Worm (Caenorhabditis elegans) whole organism, L1 larva: ENCODE measurements around the gene fbxa-104.

Source experiments
- C04F5.9 ChIP-seq: sonication (generic microtip); optimal IDR thresholded peaks from 2 replicates; lab custom pipeline; 2016; ENCODE audit warnings: missing genetic modification characterization, missing compliant biosample characterization
- C16A3.4 ChIP-seq: fragments of 150-350 bp; optimal IDR thresholded peaks from 2 replicates; lab custom pipeline; 2014; ENCODE audit warnings: missing biosample characterization, missing genetic modification characterization
- C34B4.2 ChIP-seq: sonication (generic microtip); optimal IDR thresholded peaks from 2 replicates; lab custom pipeline; 2017; ENCODE audit warnings: mild to moderate bottlenecking, missing genetic modification characterization, missing compliant biosample characterization
- Y116A8C.19 ChIP-seq: sonication (generic microtip); optimal IDR thresholded peaks from 2 replicates; lab custom pipeline; 2016; ENCODE audit warnings: missing compliant biosample characterization, missing genetic modification characterization, borderline replicate concordance
- aha-1 ChIP-seq: fragments of 150-350 bp; optimal IDR thresholded peaks from 2 replicates; lab custom pipeline; 2014; ENCODE audit warnings: missing biosample characterization, missing genetic modification characterization
- aly-2 ChIP-seq: fragments of 150-350 bp; optimal IDR thresholded peaks from 2 replicates; lab custom pipeline; 2014; ENCODE audit warnings: missing biosample characterization, missing genetic modification characterization
- blmp-1 ChIP-seq: fragments of 150-350 bp; optimal IDR thresholded peaks from 2 replicates; lab custom pipeline; 2014; ENCODE audit warnings: missing biosample characterization, missing genetic modification characterization
- ceh-8 ChIP-seq: fragments of 200-800 bp; sonication (Bioruptor generic); optimal IDR thresholded peaks from 2 replicates; lab custom pipeline; 2018; ENCODE audit warnings: mild to moderate bottlenecking, missing genetic modification characterization, moderate library complexity, missing compliant biosample characterization
- ces-1 ChIP-seq: fragments of 150-350 bp; optimal IDR thresholded peaks from 2 replicates; lab custom pipeline; 2014; ENCODE audit warnings: missing biosample characterization, missing genetic modification reagents, missing genetic modification characterization
- efl-1 ChIP-seq, 4 experiments: fragments of 150-350 bp; optimal IDR thresholded peaks in 3 of 4; peaks in 1 of 4; 1 replicate in 1 of 4; 2 replicates in 3 of 4; lab custom pipeline; 2014; ENCODE audit warnings: missing biosample characterization in 2 of 4, missing genetic modification characterization in 2 of 4, missing genetic modification reagents in 2 of 4
- egl-27 ChIP-seq, 2 experiments: fragments of 150-350 bp in 1 of 2; sonication (generic microtip); optimal IDR thresholded peaks; 3 replicates each; lab custom pipeline; 2017 to 2018; ENCODE audit warnings: missing biosample characterization in 2 of 2, missing genetic modification characterization in 2 of 2, missing genetic modification reagents in 2 of 2
- elt-2 ChIP-seq: sonication (generic microtip); optimal IDR thresholded peaks from 2 replicates; lab custom pipeline; 2016; ENCODE audit warnings: missing genetic modification characterization, mild to moderate bottlenecking, inconsistent platforms, missing compliant biosample characterization, missing genetic modification reagents
- fkh-10 ChIP-seq: sonication (generic microtip); optimal IDR thresholded peaks from 2 replicates; lab custom pipeline; 2017; ENCODE audit warnings: missing biosample characterization, missing genetic modification reagents, missing genetic modification characterization
- fkh-8 ChIP-seq: sonication (generic microtip); optimal IDR thresholded peaks from 2 replicates; lab custom pipeline; 2016; ENCODE audit warnings: mild to moderate bottlenecking, missing genetic modification characterization, missing compliant biosample characterization
- fos-1 ChIP-seq: fragments of 150-350 bp; optimal IDR thresholded peaks from 2 replicates; lab custom pipeline; 2014; ENCODE audit warnings: missing biosample characterization, missing genetic modification characterization
- grh-1 ChIP-seq: fragments of 200-800 bp; sonication (Bioruptor generic); IDR thresholded peaks from 2 replicates; pipeline ENCODE4 v1.3.6; 2022; ENCODE audit warnings: missing genetic modification reagents, missing genetic modification characterization, missing compliant biosample characterization
- hpl-2 ChIP-seq: fragments of 150-350 bp; optimal IDR thresholded peaks from 2 replicates; lab custom pipeline; 2014; ENCODE audit warnings: missing biosample characterization, missing genetic modification reagents, missing genetic modification characterization
- mab-9 ChIP-seq: fragments of 200-800 bp; sonication (Bioruptor generic); IDR thresholded peaks from 2 replicates; pipeline ENCODE4 v1.3.6; 2022; ENCODE audit warnings: missing genetic modification reagents, missing genetic modification characterization, missing compliant biosample characterization
- mef-2 ChIP-seq: fragments of 150-350 bp; optimal IDR thresholded peaks from 2 replicates; lab custom pipeline; 2014; ENCODE audit warnings: missing biosample characterization, missing genetic modification characterization
- nhr-11 ChIP-seq: fragments of 150-350 bp; optimal IDR thresholded peaks from 2 replicates; lab custom pipeline; 2014; ENCODE audit warnings: missing biosample characterization, missing genetic modification characterization
- nhr-19 ChIP-seq: fragments of 200-800 bp; sonication (Bioruptor generic); conservative IDR thresholded peaks from 2 replicates; pipeline ENCODE4 v1.3.6; 2022; ENCODE audit warnings: missing genetic modification characterization, missing compliant biosample characterization
- nhr-20 ChIP-seq: sonication (generic microtip); optimal IDR thresholded peaks from 2 replicates; lab custom pipeline; 2016; ENCODE audit warnings: mild to moderate bottlenecking, missing genetic modification characterization, missing compliant biosample characterization
- nhr-237 ChIP-seq: fragments of 150-350 bp; optimal IDR thresholded peaks from 2 replicates; lab custom pipeline; 2014; ENCODE audit warnings: missing biosample characterization, missing genetic modification characterization
- nhr-47 ChIP-seq: sonication (generic microtip); optimal IDR thresholded peaks from 2 replicates; lab custom pipeline; 2016; ENCODE audit warnings: mild to moderate bottlenecking, missing genetic modification characterization, moderate library complexity, missing compliant biosample characterization
- nhr-71 ChIP-seq: sonication (generic microtip); optimal IDR thresholded peaks from 2 replicates; lab custom pipeline; 2016; ENCODE audit warnings: mild to moderate bottlenecking, missing genetic modification characterization, moderate library complexity, missing compliant biosample characterization
- nhr-84 ChIP-seq: sonication (generic microtip); optimal IDR thresholded peaks from 2 replicates; lab custom pipeline; 2017; ENCODE audit warnings: missing biosample characterization, missing genetic modification characterization
- nhr-85 ChIP-seq: sonication (generic microtip); peaks from one replicate; lab custom pipeline; 2016; ENCODE audit warnings: missing genetic modification characterization, inconsistent platforms, missing compliant biosample characterization
- nhr-90 ChIP-seq: sonication (generic microtip); optimal IDR thresholded peaks from 2 replicates; lab custom pipeline; 2016; ENCODE audit warnings: mild to moderate bottlenecking, missing genetic modification characterization, missing compliant biosample characterization; ENCODE audit not compliant: poor library complexity
- pag-3 ChIP-seq: sonication (generic microtip); optimal IDR thresholded peaks from 2 replicates; lab custom pipeline; 2017; ENCODE audit warnings: missing genetic modification characterization, mild to moderate bottlenecking, missing compliant biosample characterization, antibody characterized with exemption, borderline replicate concordance; ENCODE audit not compliant: insufficient read depth
- rnt-1 ChIP-seq: sonication (generic microtip); optimal IDR thresholded peaks from 2 replicates; lab custom pipeline; 2016; ENCODE audit warnings: mild to moderate bottlenecking, missing genetic modification characterization, moderate library complexity, missing compliant biosample characterization
- snpc-4 ChIP-seq: fragments of 150-350 bp; optimal IDR thresholded peaks from 2 replicates; lab custom pipeline; 2014; ENCODE audit warnings: missing biosample characterization, missing genetic modification characterization
- snu-23 ChIP-seq: sonication (generic microtip); optimal IDR thresholded peaks from 2 replicates; lab custom pipeline; 2016; ENCODE audit warnings: missing genetic modification characterization, missing compliant biosample characterization
- sox-4 ChIP-seq: sonication (generic microtip); optimal IDR thresholded peaks from 2 replicates; lab custom pipeline; 2016; ENCODE audit warnings: missing genetic modification characterization, missing compliant biosample characterization
- sptf-1 ChIP-seq: fragments of 150-350 bp; optimal IDR thresholded peaks from 2 replicates; lab custom pipeline; 2014; ENCODE audit warnings: missing biosample characterization, missing genetic modification characterization
- unc-98 ChIP-seq: fragments of 200-800 bp; sonication (Bioruptor generic); IDR thresholded peaks from 2 replicates; pipeline ENCODE4 v1.3.6; 2022; ENCODE audit warnings: missing genetic modification characterization, missing compliant biosample characterization
- vab-15 ChIP-seq: sonication (generic microtip); optimal IDR thresholded peaks from 2 replicates; lab custom pipeline; 2017; ENCODE audit warnings: missing genotype, mild to moderate bottlenecking, missing genetic modification characterization, missing compliant biosample characterization
- zip-4 ChIP-seq: fragments of 200-800 bp; sonication (Bioruptor generic); optimal IDR thresholded peaks from 2 replicates; lab custom pipeline; 2018; ENCODE audit warnings: mild to moderate bottlenecking, missing genetic modification characterization, moderate library complexity, missing compliant biosample characterization
- ztf-11 ChIP-seq, 2 experiments: sonication (generic microtip); optimal IDR thresholded peaks; 2 replicates each; lab custom pipeline; 2016 to 2017; ENCODE audit warnings: missing genetic modification characterization in 2 of 2, missing biosample characterization in 1 of 2, missing compliant biosample characterization in 1 of 2
- ztf-4 ChIP-seq: fragments of 150-350 bp; optimal IDR thresholded peaks from 2 replicates; lab custom pipeline; 2014; ENCODE audit warnings: missing biosample characterization, missing genetic modification characterization

fbxa-104 gene

ce11 chrV:15388820-15389384, 34.6 kb downstream of the fbxa-104 start, which contains the start of gene srh-170 (continued):
- TF ChIP-seq zip-4 (GFP tag; lab: Kevin White, UChicago) (no peak), grh-1 (peak; percentile 57), pag-3 (tag; lab: Kevin White, UChicago) (no peak), sox-4 (no peak), nhr-19 (no peak)

- no peak for TF ChIP-seq fkh-10
- peak; percentile 72 for TF ChIP-seq ceh-8 (GFP tag; lab: Kevin White, UChicago)
- TF ChIP-seq ces-1, result no peak
- TF ChIP-seq, all 84 proteins: peak for 1
Observed at ce11 chrV:15384733-15385132, 38.8 kb downstream of the fbxa-104 start, which contains the start of gene str-102. Gene str-102, plus strand, starts transcription at chrV:15385033.

- no peak for TF ChIP-seq C16A3.4 (tag; lab: Kevin White, UChicago)
- TF ChIP-seq blmp-1 (tag; lab: Kevin White, UChicago), result no peak
- no peak for TF ChIP-seq fkh-8
- TF ChIP-seq snpc-4 (tag; lab: Kevin White, UChicago), result no peak
- TF ChIP-seq mef-2, result no peak
- TF ChIP-seq grh-1, result no peak
- no peak for TF ChIP-seq elt-2 (tag; lab: Kevin White, UChicago)
- no peak for TF ChIP-seq mab-9 (GFP tag; lab: Robert Waterston, UW)
- TF ChIP-seq ztf-4, result no peak
- no peak for TF ChIP-seq hpl-2 (GFP tag; lab: Kevin White, UChicago)
- TF ChIP-seq ztf-11 (tag; optimal IDR thresholded peaks at IDR 0.05; lab: Kevin White, UChicago), result no peak
- no peak for TF ChIP-seq rnt-1 (tag; lab: Kevin White, UChicago)
- no peak for TF ChIP-seq nhr-11 (tag; lab: Kevin White, UChicago)
- TF ChIP-seq unc-98 (GFP tag; lab: Robert Waterston, UW), result no peak
- no peak for TF ChIP-seq fkh-10
- no peak for TF ChIP-seq fos-1 (tag; lab: Kevin White, UChicago)
- TF ChIP-seq, all 84 proteins: peak for 0
Observed at ce11 chrV:15383739-15384138, 39.7 kb downstream of the fbxa-104 start, which contains the start of gene str-88. Gene str-88, minus strand, starts transcription at chrV:15383839.

ce11 chrV:15380857-15381256, 42.6 kb downstream of the fbxa-104 start, which contains the start of gene dhs-23:
Gene dhs-23, plus strand, starts transcription at chrV:15381219.
- TF ChIP-seq nhr-20, result peak; percentile 54
- no peak for TF ChIP-seq aha-1 (tag; lab: Kevin White, UChicago)
- no peak for TF ChIP-seq efl-1 (optimal IDR thresholded peaks at IDR 0.05; lab: Kevin White, UChicago)
- peak in 1 of 2 experiments; percentile 29 for TF ChIP-seq efl-1 (GFP tag; optimal IDR thresholded peaks at IDR 0.05 in 1 of 2; lab: Kevin White, UChicago)

- no peak for TF ChIP-seq nhr-84 (tag; lab: Kevin White, UChicago)
- TF ChIP-seq C34B4.2 (tag; lab: Kevin White, UChicago), result no peak
- no peak for TF ChIP-seq nhr-71
- TF ChIP-seq sptf-1 (tag; lab: Kevin White, UChicago), result no peak
- no peak for TF ChIP-seq nhr-19
- no peak for TF ChIP-seq nhr-47 (tag; lab: Kevin White, UChicago)
- TF ChIP-seq fkh-10, result no peak
- no peak for TF ChIP-seq snu-23 (GFP tag; lab: Kevin White, UChicago)
- no peak for TF ChIP-seq aly-2 (tag; lab: Kevin White, UChicago)
- TF ChIP-seq C04F5.9 (tag; lab: Kevin White, UChicago), result no peak
- TF ChIP-seq nhr-85 (tag; lab: Kevin White, UChicago), result no peak
- TF ChIP-seq vab-15 (tag; lab: Kevin White, UChicago), result no peak
- no peak for TF ChIP-seq Y116A8C.19 (tag; lab: Kevin White, UChicago)
- TF ChIP-seq egl-27 (tag; optimal IDR thresholded peaks at IDR 0.05; lab: Kevin White, UChicago), result no peak
- TF ChIP-seq nhr-237 (tag; lab: Kevin White, UChicago), result no peak
- TF ChIP-seq nhr-90 (tag; lab: Kevin White, UChicago), result no peak
- TF ChIP-seq grh-1, result no peak
- no peak for TF ChIP-seq ztf-11 (tag; optimal IDR thresholded peaks at IDR 0.05; lab: Kevin White, UChicago)
- TF ChIP-seq, all 84 proteins: peak for 0
Observed at ce11 chrV:15379817-15380216, 43.7 kb downstream of the fbxa-104 start, which contains the start of gene srh-251. Gene srh-251, minus strand, starts transcription at chrV:15379917.
